Worm (Caenorhabditis elegans) whole organism, mixed stage, embryonic: ENCODE data around the gene sra-33.

Source experiments
- blmp-1 ChIP-seq: fragments of 150-350 bp; optimal IDR thresholded peaks from 2 replicates; lab custom pipeline; 2014; ENCODE audit warnings: missing biosample characterization, missing genetic modification characterization
- cnd-1 ChIP-seq: fragments of 200-800 bp; sonication (Bioruptor generic); optimal IDR thresholded peaks from 2 replicates; lab custom pipeline; 2018; ENCODE audit warnings: mild to moderate bottlenecking, missing genetic modification characterization, missing compliant biosample characterization
- drap-1 ChIP-seq: fragments of 200-800 bp; sonication (Bioruptor generic); optimal IDR thresholded peaks from 3 replicates; lab custom pipeline; 2018; ENCODE audit warnings: mild to moderate bottlenecking, missing genetic modification characterization, missing compliant biosample characterization
- elt-3 ChIP-seq: fragments of 150-350 bp; optimal IDR thresholded peaks from 2 replicates; lab custom pipeline; 2014; ENCODE audit warnings: missing biosample characterization, missing genetic modification characterization
- ham-2 ChIP-seq: fragments of 200-800 bp; sonication (Bioruptor generic); optimal IDR thresholded peaks from 2 replicates; lab custom pipeline; 2018; ENCODE audit warnings: mild to moderate bottlenecking, missing genetic modification characterization, missing compliant biosample characterization
- mep-1 ChIP-seq: fragments of 150-350 bp; optimal IDR thresholded peaks from 2 replicates; lab custom pipeline; 2017; ENCODE audit warnings: missing biosample characterization, missing genetic modification reagents, missing genetic modification characterization, inconsistent platforms
- mls-2 ChIP-seq: sonication (generic microtip); optimal IDR thresholded peaks from 2 replicates; lab custom pipeline; 2016; ENCODE audit warnings: mild to moderate bottlenecking, missing genetic modification characterization, moderate library complexity, missing compliant biosample characterization
- nhr-12 ChIP-seq: fragments of 150-350 bp; optimal IDR thresholded peaks from 2 replicates; lab custom pipeline; 2014; ENCODE audit warnings: missing biosample characterization, missing genetic modification characterization
- pha-4 ChIP-seq: fragments of 150-350 bp; optimal IDR thresholded peaks from 2 replicates; lab custom pipeline; 2018; ENCODE audit warnings: missing biosample characterization, missing genetic modification reagents, missing genetic modification characterization
- sem-2 ChIP-seq: fragments of 200-800 bp; sonication (Bioruptor generic); optimal IDR thresholded peaks from 2 replicates; lab custom pipeline; 2018; ENCODE audit warnings: mild to moderate bottlenecking, missing genetic modification characterization, missing compliant biosample characterization
- unc-62 ChIP-seq: fragments of 150-350 bp; optimal IDR thresholded peaks from 2 replicates; lab custom pipeline; 2014; ENCODE audit warnings: missing biosample characterization, missing genetic modification reagents, missing genetic modification characterization

- TF ChIP-seq nhr-12 = no peak
- no peak for TF ChIP-seq mep-1 (tag; lab: Kevin White, UChicago)
- TF ChIP-seq mls-2 = no peak
- no peak for TF ChIP-seq blmp-1 (tag; lab: Kevin White, UChicago)
- no peak for TF ChIP-seq ham-2
- TF ChIP-seq sem-2 (GFP tag; lab: Kevin White, UChicago) = no peak
- no peak for TF ChIP-seq pha-4 (tag; lab: Kevin White, UChicago)
- no peak for TF ChIP-seq cnd-1 (tag; lab: Kevin White, UChicago)
- no peak for TF ChIP-seq drap-1 (GFP tag; lab: Kevin White, UChicago)
- no peak for TF ChIP-seq elt-3 (tag; lab: Kevin White, UChicago)
- TF ChIP-seq unc-62 = peak; percentile 54
Observed at ce11 chrII:4583203-4583912, 46.3 kb upstream of the sra-33 start.
